Fruit fly (Drosophila melanogaster) whole organism, embryonic: Measurements from ENCODE around the gene Sr-CI.
A peak's percentile ranks its signal among the peaks of the same experiment; 100 is the strongest.

Experiments
- Ada2b ChIP-seq: fragments of 200-800 bp; sonication (Bioruptor generic); IDR thresholded peaks from 2 replicates; pipeline ENCODE4 v1.3.6; 2022; ENCODE audit warnings: missing biosample characterization, missing genetic modification characterization
- CG1024 ChIP-seq: fragments of 200-800 bp; sonication (Bioruptor generic); IDR thresholded peaks from 2 replicates; pipeline ENCODE4 v1.3.6; 2022; ENCODE audit warnings: missing biosample characterization, missing genetic modification characterization
- CG10543 ChIP-seq: fragments of 200-800 bp; sonication (Bioruptor generic); optimal IDR thresholded peaks from 3 replicates; lab custom pipeline; 2017; ENCODE audit warnings: missing biosample characterization, mild to moderate bottlenecking, missing genetic modification characterization, moderate library complexity
- CG11398 ChIP-seq: fragments of 200-800 bp; sonication (Bioruptor generic); optimal IDR thresholded peaks from 2 replicates; lab custom pipeline; 2016; ENCODE audit warnings: missing biosample characterization, missing genetic modification characterization
- CG11560 ChIP-seq: fragments of 200-800 bp; sonication (Bioruptor generic); IDR thresholded peaks from 3 replicates; pipeline ENCODE4 v1.3.6; 2022; ENCODE audit warnings: missing biosample characterization, missing genetic modification characterization
- CG12236 ChIP-seq: fragments of 200-800 bp; sonication (Bioruptor generic); optimal IDR thresholded peaks from 2 replicates; lab custom pipeline; 2016; ENCODE audit warnings: missing biosample characterization, missing genetic modification characterization
- CG14050 ChIP-seq: fragments of 200-800 bp; sonication (Bioruptor generic); IDR thresholded peaks from 3 replicates; pipeline ENCODE4 v1.3.6; 2022; ENCODE audit warnings: missing biosample characterization, missing genetic modification characterization
- CG14710 ChIP-seq: fragments of 200-800 bp; sonication (Bioruptor generic); optimal IDR thresholded peaks from 3 replicates; lab custom pipeline; 2019; ENCODE audit warnings: missing biosample characterization, mild to moderate bottlenecking, missing genetic modification characterization, moderate library complexity
- CG14860 ChIP-seq: fragments of 200-800 bp; sonication (Bioruptor generic); IDR thresholded peaks from 3 replicates; pipeline ENCODE4 v1.3.6; 2022; ENCODE audit warnings: missing biosample characterization, missing genetic modification characterization; ENCODE audit not compliant: partially characterized antibody
- CG15011 ChIP-seq: fragments of 200-800 bp; sonication (Bioruptor generic); optimal IDR thresholded peaks from 3 replicates; lab custom pipeline; 2018; ENCODE audit warnings: missing biosample characterization, mild to moderate bottlenecking, missing genetic modification characterization
- CG15601 ChIP-seq: fragments of 200-800 bp; sonication (Bioruptor generic); optimal IDR thresholded peaks from 3 replicates; lab custom pipeline; 2019; ENCODE audit warnings: missing biosample characterization, mild to moderate bottlenecking, missing genetic modification characterization, moderate library complexity
- CG16815 ChIP-seq: fragments of 200-800 bp; sonication (Bioruptor generic); optimal IDR thresholded peaks from 3 replicates; lab custom pipeline; 2017; ENCODE audit warnings: missing biosample characterization, mild to moderate bottlenecking, missing genetic modification characterization
- CG16863 ChIP-seq: fragments of 200-800 bp; sonication (Bioruptor generic); optimal IDR thresholded peaks from 3 replicates; lab custom pipeline; 2016; ENCODE audit warnings: missing biosample characterization, missing genetic modification characterization
- CG2129 ChIP-seq: fragments of 200-800 bp; sonication (Bioruptor generic); IDR thresholded peaks from 2 replicates; pipeline ENCODE4 v1.3.6; 2022; ENCODE audit warnings: missing biosample characterization, missing genetic modification characterization; ENCODE audit not compliant: partially characterized antibody
- CG3847 ChIP-seq: fragments of 200-800 bp; sonication (Bioruptor generic); IDR thresholded peaks from 2 replicates; pipeline ENCODE4 v1.3.6; 2022; ENCODE audit warnings: missing biosample characterization, missing genetic modification characterization
- CG4730 ChIP-seq: fragments of 200-800 bp; sonication (Bioruptor generic); IDR thresholded peaks from 2 replicates; pipeline ENCODE4 v1.3.6; 2022; ENCODE audit warnings: missing biosample characterization, missing genetic modification characterization
- CG7357 ChIP-seq: fragments of 200-800 bp; sonication (Bioruptor generic); IDR thresholded peaks from 3 replicates; pipeline ENCODE4 v1.3.6; 2022; ENCODE audit warnings: missing biosample characterization, missing genetic modification characterization
- CG8281 ChIP-seq: fragments of 200-800 bp; sonication (Bioruptor generic); optimal IDR thresholded peaks from 2 replicates; lab custom pipeline; 2018; ENCODE audit warnings: missing biosample characterization, mild to moderate bottlenecking, missing genetic modification characterization, moderate library complexity
- Gsc ChIP-seq: fragments of 200-800 bp; sonication (Bioruptor generic); IDR thresholded peaks from 2 replicates; pipeline ENCODE4 v1.3.6; 2022; ENCODE audit warnings: missing biosample characterization, missing genetic modification characterization
- HHEX ChIP-seq: fragments of 200-800 bp; sonication (Bioruptor generic); optimal IDR thresholded peaks from 3 replicates; lab custom pipeline; 2017; ENCODE audit warnings: missing biosample characterization, mild to moderate bottlenecking, missing genetic modification characterization, missing genetic modification reagents
- Hmr ChIP-seq: fragments of 200-800 bp; sonication (Bioruptor generic); optimal IDR thresholded peaks from 3 replicates; lab custom pipeline; 2017; ENCODE audit warnings: mild to moderate bottlenecking, missing biosample characterization, missing genetic modification reagents, missing genetic modification characterization
- Hr3 ChIP-seq: fragments of 200-800 bp; sonication (Bioruptor generic); optimal IDR thresholded peaks from 3 replicates; lab custom pipeline; 2016; ENCODE audit warnings: missing biosample characterization, missing genetic modification characterization
- Kr ChIP-seq: fragments of 200-800 bp; sonication (Bioruptor generic); optimal IDR thresholded peaks from 2 replicates; lab custom pipeline; 2017; ENCODE audit warnings: missing biosample characterization, mild to moderate bottlenecking, missing genetic modification characterization
- NFAT ChIP-seq: fragments of 200-800 bp; sonication (Bioruptor generic); IDR thresholded peaks from 2 replicates; pipeline ENCODE4 v1.3.6; 2022; ENCODE audit warnings: missing biosample characterization, missing genetic modification characterization
- Pdp1 ChIP-seq, 2 experiments: fragments of 200-800 bp; sonication (Bioruptor generic); optimal IDR thresholded peaks; 3 replicates each; lab custom pipeline; 2016; ENCODE audit warnings: missing biosample characterization in 2 of 2, missing genetic modification characterization in 2 of 2, mild to moderate bottlenecking in 1 of 2, moderate library complexity in 1 of 2
- Sin3A ChIP-seq: fragments of >200 bp; optimal IDR thresholded peaks from 2 replicates; lab custom pipeline; 2018
- Trl ChIP-seq, 3 experiments: fragments of >200 bp in 2 of 3; fragments of 200-800 bp in 1 of 3; sonication (Bioruptor generic) in 1 of 3; optimal IDR thresholded peaks; 2 replicates in 1 of 3; 3 replicates in 2 of 3; lab custom pipeline; 2016 to 2017; ENCODE audit warnings: missing biosample characterization in 1 of 3, missing genetic modification characterization in 1 of 3
- Vsx1 ChIP-seq: fragments of 200-800 bp; sonication (Bioruptor generic); optimal IDR thresholded peaks from 2 replicates; lab custom pipeline; 2017; ENCODE audit warnings: missing biosample characterization, mild to moderate bottlenecking, missing genetic modification characterization, missing genetic modification reagents
- Xrp1 ChIP-seq: fragments of 200-800 bp; sonication (Bioruptor generic); IDR thresholded peaks from 2 replicates; pipeline ENCODE4 v1.3.6; 2022; ENCODE audit warnings: missing biosample characterization, missing genetic modification characterization
- ap ChIP-seq: fragments of 200-800 bp; sonication (Bioruptor generic); IDR thresholded peaks from 2 replicates; pipeline ENCODE4 v1.3.6; 2022; ENCODE audit warnings: missing biosample characterization, missing genetic modification characterization
- chinmo ChIP-seq: fragments of 200-800 bp; sonication (Bioruptor generic); IDR thresholded peaks from 4 replicates; pipeline ENCODE4 v1.3.6; 2022; ENCODE audit warnings: missing biosample characterization, missing genetic modification characterization; ENCODE audit not compliant: partially characterized antibody
- dati ChIP-seq: fragments of 200-800 bp; sonication (Bioruptor generic); IDR thresholded peaks from 2 replicates; pipeline ENCODE4 v1.3.6; 2022; ENCODE audit warnings: missing biosample characterization, missing genetic modification characterization
- fu2 ChIP-seq: fragments of 200-800 bp; sonication (Bioruptor generic); optimal IDR thresholded peaks from 2 replicates; lab custom pipeline; 2016; ENCODE audit warnings: missing biosample characterization, missing genetic modification characterization
- gem ChIP-seq: fragments of 200-800 bp; sonication (Bioruptor generic); optimal IDR thresholded peaks from 2 replicates; lab custom pipeline; 2019; ENCODE audit warnings: missing biosample characterization, mild to moderate bottlenecking, missing genetic modification characterization, moderate library complexity
- hbn ChIP-seq: fragments of 200-800 bp; sonication (Bioruptor generic); IDR thresholded peaks from 2 replicates; pipeline ENCODE4 v1.3.6; 2022; ENCODE audit warnings: missing biosample characterization, missing genetic modification characterization; ENCODE audit not compliant: partially characterized antibody
- ind ChIP-seq: fragments of 200-800 bp; sonication (Bioruptor generic); optimal IDR thresholded peaks from 3 replicates; lab custom pipeline; 2016; ENCODE audit warnings: missing biosample characterization, missing genetic modification characterization
- jigr1 ChIP-seq: fragments of 200-800 bp; sonication (Bioruptor generic); IDR thresholded peaks from 3 replicates; pipeline ENCODE4 v1.3.6; 2022; ENCODE audit warnings: missing biosample characterization, missing genetic modification characterization
- ken ChIP-seq: fragments of 200-800 bp; sonication (Bioruptor generic); IDR thresholded peaks from 3 replicates; pipeline ENCODE4 v1.3.6; 2022; ENCODE audit warnings: missing biosample characterization, missing genetic modification characterization
- lbe ChIP-seq: fragments of 200-800 bp; sonication (Bioruptor generic); optimal IDR thresholded peaks from 2 replicates; lab custom pipeline; 2016; ENCODE audit warnings: missing biosample characterization, mild to moderate bottlenecking, missing genetic modification characterization
- mirr ChIP-seq: fragments of 200-800 bp; sonication (Bioruptor generic); optimal IDR thresholded peaks from 3 replicates; lab custom pipeline; 2018; ENCODE audit warnings: missing biosample characterization, mild to moderate bottlenecking, missing genetic modification characterization
- phol ChIP-seq: fragments of 200-800 bp; sonication (Bioruptor generic); optimal IDR thresholded peaks from 3 replicates; lab custom pipeline; 2018; ENCODE audit warnings: missing biosample characterization, mild to moderate bottlenecking, missing genetic modification characterization, moderate library complexity
- ro ChIP-seq: fragments of 200-800 bp; sonication (Bioruptor generic); IDR thresholded peaks from 2 replicates; pipeline ENCODE4 v1.3.6; 2022; ENCODE audit warnings: missing biosample characterization, missing genetic modification characterization
- sd ChIP-seq: fragments of 200-800 bp; sonication (Bioruptor generic); optimal IDR thresholded peaks from 3 replicates; lab custom pipeline; 2018; ENCODE audit warnings: missing biosample characterization, mild to moderate bottlenecking, missing genetic modification characterization, moderate library complexity
- sna ChIP-seq: fragments of 200-800 bp; sonication (Bioruptor generic); IDR thresholded peaks from 2 replicates; pipeline ENCODE4 v1.3.6; 2022; ENCODE audit warnings: missing biosample characterization, missing genetic modification characterization; ENCODE audit not compliant: partially characterized antibody
- sr ChIP-seq: fragments of 200-800 bp; sonication (Bioruptor generic); IDR thresholded peaks from 3 replicates; pipeline ENCODE4 v1.3.6; 2022; ENCODE audit warnings: missing biosample characterization, missing genetic modification characterization
- tgo ChIP-seq: fragments of 200-800 bp; sonication (Bioruptor generic); IDR thresholded peaks from 3 replicates; pipeline ENCODE4 v1.3.6; 2022; ENCODE audit warnings: missing biosample characterization, missing genetic modification characterization
- tio ChIP-seq: fragments of 200-800 bp; sonication (Bioruptor generic); optimal IDR thresholded peaks from 2 replicates; lab custom pipeline; 2017; ENCODE audit warnings: missing biosample characterization, missing genetic modification characterization, inconsistent platforms
- tup ChIP-seq: fragments of 200-800 bp; sonication (Bioruptor generic); optimal IDR thresholded peaks from 2 replicates; lab custom pipeline; 2016; ENCODE audit warnings: missing biosample characterization, mild to moderate bottlenecking, missing genetic modification characterization, moderate library complexity
- zfh2 ChIP-seq: fragments of 200-800 bp; sonication (Bioruptor generic); optimal IDR thresholded peaks from 2 replicates; lab custom pipeline; 2016; ENCODE audit warnings: missing biosample characterization, missing genetic modification characterization

The Sr-CI gene

DNA sequence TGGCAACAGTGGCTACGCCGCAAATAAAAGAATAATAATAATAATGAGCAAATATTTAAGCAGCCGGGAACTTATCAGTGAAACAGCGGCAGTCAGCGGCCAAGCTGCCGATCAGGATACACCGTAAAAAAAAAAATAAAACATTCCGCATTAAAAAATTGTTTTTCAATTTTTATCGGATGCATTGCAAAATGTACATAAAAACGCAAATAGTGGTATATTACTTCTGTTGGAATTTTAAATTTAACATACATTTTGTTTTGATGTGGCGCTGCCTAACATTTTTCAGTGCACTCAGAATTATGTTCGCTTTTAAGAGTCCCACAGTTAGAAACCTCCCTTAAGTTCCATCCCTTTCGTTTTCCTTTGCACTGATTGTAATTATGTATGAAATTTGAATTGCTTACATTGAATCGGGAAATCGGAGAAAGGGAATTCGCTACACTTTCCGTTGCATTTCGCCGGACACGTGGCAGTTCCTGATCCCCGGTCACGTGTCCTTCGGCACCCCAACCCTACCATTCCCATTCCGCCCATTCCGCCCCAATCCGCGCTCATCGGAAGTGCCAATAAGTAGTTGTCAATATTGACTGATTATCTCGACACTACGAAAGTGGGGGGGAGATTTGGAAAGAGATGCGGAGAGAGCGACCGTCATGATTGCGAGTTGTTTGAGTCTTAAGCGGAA is 2.4 kb upstream of the Sr-CI start (continued):
- peak; percentile 54 for TF ChIP-seq CG11398
- peak; percentile 26 for TF ChIP-seq sd (tag; lab: Kevin White, UChicago)
- TF ChIP-seq Ada2b (GFP tag; lab: Robert Waterston, UW) = peak; percentile 83
- no peak for TF ChIP-seq CG2129 (GFP tag; lab: Robert Waterston, UW)
- TF ChIP-seq zfh2 = no peak
- TF ChIP-seq hbn (GFP tag; lab: Robert Waterston, UW) = no peak
- no peak for TF ChIP-seq sna (GFP tag; lab: Robert Waterston, UW)
- peak; percentile 75 for TF ChIP-seq Hr3 (GFP tag; lab: Kevin White, UChicago)
- TF ChIP-seq ind (GFP tag; lab: Kevin White, UChicago) = peak; percentile 71
- TF ChIP-seq Sin3A = no peak
- TF ChIP-seq CG14050 (GFP tag; lab: Robert Waterston, UW) = peak; percentile 68; the same call in 2 of the 3 replicates
- peak; percentile 21; the same call in 1 of the 2 replicates for TF ChIP-seq NFAT (GFP tag; lab: Robert Waterston, UW)
- TF ChIP-seq Xrp1 (GFP tag; lab: Robert Waterston, UW) = peak; percentile 95
- no peak for TF ChIP-seq Trl (optimal IDR thresholded peaks at IDR 0.05; lab: Kevin White, UChicago)
- peak; percentile 81 for TF ChIP-seq Trl (GFP tag; optimal IDR thresholded peaks at IDR 0.05; lab: Kevin White, UChicago)
- TF ChIP-seq gem (tag; lab: Kevin White, UChicago) = peak; percentile 91
- peak; percentile 55 for TF ChIP-seq CG8281 (tag; lab: Kevin White, UChicago)
- TF ChIP-seq Gsc (GFP tag; lab: Robert Waterston, UW) = no peak
- TF ChIP-seq Vsx1 (GFP tag; lab: Kevin White, UChicago) = peak; percentile 48
- TF ChIP-seq CG11560 (tag; lab: Robert Waterston, UW) = no peak
- TF ChIP-seq CG1024 (GFP tag; lab: Robert Waterston, UW) = peak; percentile 63
- TF ChIP-seq CG12236 (GFP tag; lab: Kevin White, UChicago) = peak; percentile 63
- TF ChIP-seq jigr1 (GFP tag; lab: Robert Waterston, UW) = peak; percentile 34; the same call in 1 of the 3 replicates
- peak; percentile 14 for TF ChIP-seq fu2 (GFP tag; lab: Kevin White, UChicago)
- TF ChIP-seq Kr = peak; percentile 58
- peak; percentile 71; the same call in 1 of the 2 replicates for TF ChIP-seq CG4730
- peak; percentile 65; the same call in 1 of the 3 replicates for TF ChIP-seq CG7357 (GFP tag; lab: Robert Waterston, UW)
- TF ChIP-seq dati (GFP tag; lab: Robert Waterston, UW) = peak; percentile 58
- no peak for TF ChIP-seq CG14860 (GFP tag; lab: Robert Waterston, UW)
- TF ChIP-seq CG16815 (GFP tag; lab: Kevin White, UChicago) = peak; percentile 82
- TF ChIP-seq ap (GFP tag; lab: Robert Waterston, UW) = peak; percentile 73; the same call in 1 of the 2 replicates
- TF ChIP-seq sr (GFP tag; lab: Robert Waterston, UW) = no peak
- peak; percentile 90 for TF ChIP-seq CG14710
- peak; percentile 69 for TF ChIP-seq CG15011 (GFP tag; lab: Kevin White, UChicago)
- peak; percentile 44 for TF ChIP-seq lbe (GFP tag; lab: Kevin White, UChicago)
- peak; percentile 80 for TF ChIP-seq ken (GFP tag; lab: Robert Waterston, UW)
- peak; percentile 65 for TF ChIP-seq HHEX (GFP tag; lab: Kevin White, UChicago)
- peak; percentile 73 for TF ChIP-seq Hmr
- peak; percentile 84 for TF ChIP-seq CG15601 (tag; lab: Kevin White, UChicago)
- TF ChIP-seq chinmo (GFP tag; lab: Robert Waterston, UW) = no peak
- peak; percentile 55; the same call in 1 of the 2 replicates for TF ChIP-seq CG3847 (GFP tag; lab: Robert Waterston, UW)
- peak; percentile 54 for TF ChIP-seq tup (GFP tag; lab: Kevin White, UChicago)
- peak in 1 of 2 experiments; percentile 79 for TF ChIP-seq Pdp1 (GFP tag; optimal IDR thresholded peaks at IDR 0.05; lab: Kevin White, UChicago)
- TF ChIP-seq CG10543 (GFP tag; lab: Kevin White, UChicago) = peak; percentile 17
- no peak for TF ChIP-seq mirr
- TF ChIP-seq CG16863 = peak; percentile 63
- TF ChIP-seq phol = peak; percentile 87
- peak; percentile 77 for TF ChIP-seq tio (GFP tag; lab: Kevin White, UChicago)
- peak; percentile 70 for TF ChIP-seq tgo (GFP tag; lab: Robert Waterston, UW)
- TF ChIP-seq ro (GFP tag; lab: Robert Waterston, UW) = peak; percentile 34; the same call in 1 of the 2 replicates
